Worm (Caenorhabditis elegans): Measurements from ENCODE around the gene F44B9.2.

F44B9.2 gene

ce11 chrIII:7977224-7977623 lies 45.0 kb upstream of the F44B9.2 start (continued):
- TF ChIP-seq ztf-25 (GFP tag; IDR thresholded peaks at IDR 0.05) = no peak
- no peak for TF ChIP-seq attf-5 (GFP tag; optimal IDR thresholded peaks at IDR 0.05)
- no peak for TF ChIP-seq F55B11.4 (tag; optimal IDR thresholded peaks at IDR 0.05; ENCODE audit: borderline replicate concordance, insufficient read depth)
- no peak for TF ChIP-seq ceh-58 (GFP tag; IDR thresholded peaks at IDR 0.05)
- no peak for TF ChIP-seq mel-28 (tag; optimal IDR thresholded peaks at IDR 0.05; ENCODE audit: borderline replicate concordance)
- no peak for TF ChIP-seq nhr-179 (tag; optimal IDR thresholded peaks at IDR 0.05)
- TF ChIP-seq madf-6 (GFP tag; IDR thresholded peaks at IDR 0.05) = peak; percentile 56; the same call in 1 of the 2 replicates
- no peak for TF ChIP-seq rcor-1 (GFP tag; IDR thresholded peaks at IDR 0.05)
- no peak for TF ChIP-seq mes-4 (tag; optimal IDR thresholded peaks at IDR 0.05)
- TF ChIP-seq ZK185.1 (tag; optimal IDR thresholded peaks at IDR 0.05; ENCODE audit: poor library complexity, severe bottlenecking) = peak; percentile 14
- TF ChIP-seq efl-1 (GFP tag; optimal IDR thresholded peaks at IDR 0.05) = no peak
- peak; percentile 29; the same call in 1 of the 2 replicates for TF ChIP-seq Y56A3A.18 (GFP tag; IDR thresholded peaks at IDR 0.05)
- 0 out of 2 replicates have a peak, but pooled peaks have one; percentile 52 for TF ChIP-seq K11D2.4 (GFP tag; IDR thresholded peaks at IDR 0.05)
- no peak for TF ChIP-seq cebp-2 (GFP tag; IDR thresholded peaks at IDR 0.05)
- no peak for TF ChIP-seq ets-4 (GFP tag; optimal IDR thresholded peaks at IDR 0.05)
- TF ChIP-seq Y79H2A.3 (GFP tag; conservative IDR thresholded peaks at IDR 0.05) = 0 out of 2 replicates have a peak, but pooled peaks have one; percentile 20
- no peak for TF ChIP-seq hlh-26 (GFP tag; conservative IDR thresholded peaks at IDR 0.05)
- TF ChIP-seq F22D6.2 (tag; optimal IDR thresholded peaks at IDR 0.05) = no peak
- no peak for TF ChIP-seq let-607 (tag; optimal IDR thresholded peaks at IDR 0.05)
- TF ChIP-seq Y67H2A.10 (GFP tag; conservative IDR thresholded peaks at IDR 0.05) = no peak
- peak; percentile 18 for TF ChIP-seq ceh-79 (tag; optimal IDR thresholded peaks at IDR 0.05)
- TF ChIP-seq athp-1 (tag; optimal IDR thresholded peaks at IDR 0.05) = no peak
- TF ChIP-seq unc-62 (GFP tag; optimal IDR thresholded peaks at IDR 0.05) = no peak
- TF ChIP-seq sptf-2 (GFP tag; optimal IDR thresholded peaks at IDR 0.05) = no peak
- TF ChIP-seq fkh-3 (tag; optimal IDR thresholded peaks at IDR 0.05) = no peak
- no peak for TF ChIP-seq F49E8.2 (tag; optimal IDR thresholded peaks at IDR 0.05; ENCODE audit: insufficient read depth)
- TF ChIP-seq hrde-1 (tag; optimal IDR thresholded peaks at IDR 0.05; ENCODE audit: borderline replicate concordance) = peak; percentile 90
- no peak for TF ChIP-seq lag-1 (GFP tag; IDR thresholded peaks at IDR 0.05)
- TF ChIP-seq D2030.7 (GFP tag; IDR thresholded peaks at IDR 0.05) = no peak
- no peak for TF ChIP-seq atf-7 (tag; optimal IDR thresholded peaks at IDR 0.05)
- no peak; the same call in 1 of the 2 replicates for TF ChIP-seq pbrm-1 (GFP tag; IDR thresholded peaks at IDR 0.05)
- no peak for TF ChIP-seq snpc-1.3 (tag; optimal IDR thresholded peaks at IDR 0.05; ENCODE audit: insufficient read depth)
- TF ChIP-seq akir-1 (GFP tag; optimal IDR thresholded peaks at IDR 0.05) = no peak
- no peak for TF ChIP-seq Y53F4B.3 (GFP tag; IDR thresholded peaks at IDR 0.05)

ce11 chrIII:7977777-7978176 lies 44.5 kb upstream of the F44B9.2 start, which contains the start of gene C06G4.4:
C06G4.4 (minus strand) TSS chrIII:7977812.
- TF ChIP-seq chd-7 (tag; optimal IDR thresholded peaks at IDR 0.05) (no peak), dpl-1 (GFP tag; optimal IDR thresholded peaks at IDR 0.05) (peak; percentile 2), lsl-1 (GFP tag; optimal IDR thresholded peaks at IDR 0.05) (peak; percentile 70), B0336.3 (GFP tag; IDR thresholded peaks at IDR 0.05) (no peak), madf-6 (GFP tag; IDR thresholded peaks at IDR 0.05) (peak; percentile 81), madf-8 (GFP tag; conservative IDR thresholded peaks at IDR 0.05) (peak; percentile 77), ztf-22 (GFP tag; optimal IDR thresholded peaks at IDR 0.05) (no peak), aptf-2 (GFP tag; conservative IDR thresholded peaks at IDR 0.05) (no peak), xnd-1 (tag; optimal IDR thresholded peaks at IDR 0.05) (peak; percentile 29), lin-35 (GFP tag; optimal IDR thresholded peaks at IDR 0.05) (peak in 1 of 3 experiments; percentile 10), cebp-2 (GFP tag; IDR thresholded peaks at IDR 0.05) (no peak), F33H1.4 (GFP tag; IDR thresholded peaks at IDR 0.05) (peak; percentile 45; the same call in 1 of the 2 replicates), mes-4 (tag; optimal IDR thresholded peaks at IDR 0.05) (no peak), rpc-1 (optimal IDR thresholded peaks at IDR 0.05) (no peak), rpc-1 (tag; optimal IDR thresholded peaks at IDR 0.05) (no peak)

All from whole organism, young adult.